Fruit fly (Drosophila melanogaster): ENCODE data around the gene CG43102.

CG43102 gene

DNA sequence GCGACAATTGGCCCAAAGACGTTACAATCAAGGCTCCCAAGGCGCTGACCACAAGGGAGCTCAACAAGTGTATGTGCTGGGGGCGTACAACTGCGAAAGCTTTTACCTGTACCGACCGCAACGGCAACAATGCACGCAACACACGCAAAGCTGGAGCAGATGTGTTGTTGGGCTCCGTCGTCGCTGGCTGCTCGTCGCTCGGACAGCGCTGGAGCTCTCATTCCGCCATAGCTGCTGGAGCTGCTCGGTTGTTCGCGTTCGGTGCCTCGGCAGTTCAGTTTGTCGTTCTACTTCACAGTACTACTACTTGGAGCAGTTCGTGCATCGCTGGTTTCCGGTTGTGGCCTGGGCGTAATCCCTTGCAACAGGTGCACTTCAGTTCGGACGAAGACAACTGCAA is 68.7 kb downstream of the CG43102 start, which contains the start of gene Lgr1:
TSS of gene Lgr1 (plus strand) at position 220 of the 400 bp plus-strand sequence.
- TF ChIP-seq CG5180 (GFP tag; optimal IDR thresholded peaks at IDR 0.05) (peak; percentile 9), sob (GFP tag; IDR thresholded peaks at IDR 0.05) (0 out of 2 replicates have a peak, but pooled peaks have one; percentile 7), CG8089 (GFP tag; optimal IDR thresholded peaks at IDR 0.05) (no peak), CG9932 (GFP tag; IDR thresholded peaks at IDR 0.05) (peak; percentile 16; the same call in 1 of the 2 replicates), Deaf1 (tag; optimal IDR thresholded peaks at IDR 0.05) (peak; percentile 52), CrebB (tag; optimal IDR thresholded peaks at IDR 0.05) (no peak), CG11247 (GFP tag; IDR thresholded peaks at IDR 0.05) (0 out of 2 replicates have a peak, but pooled peaks have one; percentile 27), CG12299 (tag; optimal IDR thresholded peaks at IDR 0.05) (no peak), Med (GFP tag) (peak; percentile 52), Camta (GFP tag; optimal IDR thresholded peaks at IDR 0.05) (no peak), CG16813 (GFP tag; IDR thresholded peaks at IDR 0.05; ENCODE audit: partially characterized antibody) (no peak), CG4360 (GFP tag; IDR thresholded peaks at IDR 0.05) (0 out of 2 replicates have a peak, but pooled peaks have one; percentile 15), Ets65A (GFP tag) (peak; percentile 60)

DNA sequence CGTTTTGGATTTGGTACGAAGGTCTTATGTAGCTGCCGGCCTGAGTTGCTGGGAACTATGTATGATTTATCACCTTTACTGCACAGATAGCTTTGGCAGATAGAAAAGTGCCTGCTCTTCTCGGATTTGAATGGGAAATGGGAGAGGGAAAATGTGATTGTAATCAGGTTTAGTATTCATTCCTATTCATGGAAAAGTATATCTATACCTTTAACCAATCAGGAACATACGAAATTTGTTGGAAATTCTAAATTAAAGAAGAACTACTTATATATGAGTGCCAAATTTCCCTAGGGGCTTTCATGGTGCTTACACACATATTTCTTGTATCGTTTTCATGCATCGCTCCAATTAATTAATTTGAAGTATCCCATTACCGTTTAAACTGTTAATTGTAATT is 69.3 kb downstream of the CG43102 start, which contains the start of gene Atg8b:
TSS of gene Atg8b (minus strand) at position 101 of the 400 bp plus-strand sequence.
- TF ChIP-seq sug (tag; optimal IDR thresholded peaks at IDR 0.05) (no peak), Tbp (GFP tag; optimal IDR thresholded peaks at IDR 0.05) (no peak), CG12155 (GFP tag; optimal IDR thresholded peaks at IDR 0.05) (no peak), Sox102F (GFP tag; optimal IDR thresholded peaks at IDR 0.05) (no peak), CG4404 (GFP tag; IDR thresholded peaks at IDR 0.05) (no peak), gcm2 (GFP tag; optimal IDR thresholded peaks at IDR 0.05) (no peak)

DNA sequence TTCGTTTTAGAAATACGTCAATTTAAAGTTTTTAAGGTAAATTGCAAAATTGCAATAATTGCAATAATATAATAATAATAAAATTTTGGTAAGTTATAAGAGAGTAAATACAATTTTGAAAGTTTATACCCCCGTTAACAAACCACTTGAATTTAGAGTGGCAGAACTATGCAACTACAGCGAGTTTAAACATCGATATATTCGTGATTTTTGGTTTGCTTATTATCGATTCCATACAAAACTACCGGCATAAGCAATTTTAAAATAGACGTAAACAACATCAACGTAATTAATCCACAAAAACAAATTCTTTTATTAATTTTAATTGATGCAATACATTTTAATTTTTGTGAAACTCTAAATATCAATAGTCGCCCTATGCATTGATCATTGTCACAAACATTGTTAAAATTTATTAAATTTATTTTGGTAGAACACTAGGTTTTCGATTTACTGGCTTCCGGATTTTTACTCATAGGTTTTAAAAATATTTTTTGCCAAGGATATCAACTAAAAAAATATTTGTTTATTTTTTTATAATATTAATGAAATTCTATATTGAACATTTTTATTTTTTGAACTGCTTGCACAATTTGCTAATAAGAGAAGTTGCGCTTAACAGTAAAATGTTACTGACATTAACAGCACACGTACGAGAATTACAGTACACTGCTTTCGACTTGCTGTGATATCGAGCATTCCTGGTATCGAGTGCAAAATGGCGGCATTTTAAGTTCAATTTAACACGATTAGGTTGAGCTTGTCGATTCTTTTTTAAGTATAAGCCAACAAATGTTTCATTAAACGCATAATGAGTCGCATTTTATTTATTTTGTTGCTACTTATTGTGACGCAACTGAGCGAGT is 75.3 kb downstream of the CG43102 start, which contains the start of gene Pxt:
TSS of gene Pxt (plus strand) at position 695 of the 866 bp plus-strand sequence.
- TF ChIP-seq CG15601 (tag; optimal IDR thresholded peaks at IDR 0.05) (peak; percentile 27), CG31224 (GFP tag; IDR thresholded peaks at IDR 0.05) (no peak), NFAT (GFP tag; IDR thresholded peaks at IDR 0.05) (no peak), CG32532 (GFP tag; IDR thresholded peaks at IDR 0.05) (0 out of 2 replicates have a peak, but pooled peaks have one; percentile 11), CTCF (GFP tag; optimal IDR thresholded peaks at IDR 0.05) (peak; percentile 53), CG17186 (GFP tag; optimal IDR thresholded peaks at IDR 0.05) (peak; percentile 99), vvl (GFP tag; IDR thresholded peaks at IDR 0.05) (no peak), CG18262 (tag; optimal IDR thresholded peaks at IDR 0.05) (no peak), pzg (GFP tag; optimal IDR thresholded peaks at IDR 0.05) (peak; percentile 60), Med (GFP tag) (peak; percentile 16), sens (GFP tag) (peak; percentile 69), stwl (tag; optimal IDR thresholded peaks at IDR 0.05) (peak; percentile 60), amos (GFP tag; IDR thresholded peaks at IDR 0.05; ENCODE audit: partially characterized antibody) (peak; percentile 37; the same call in 1 of the 2 replicates), Elba2 (GFP tag; optimal IDR thresholded peaks at IDR 0.05) (peak; percentile 10), Dp (GFP tag; optimal IDR thresholded peaks at IDR 0.05) (peak; percentile 82), CG14441 (GFP tag; IDR thresholded peaks at IDR 0.05) (no peak), insv (GFP tag; optimal IDR thresholded peaks at IDR 0.05) (peak in 1 of 2 experiments; percentile 88), Atf6 (GFP tag; IDR thresholded peaks at IDR 0.05) (no peak), CG6791 (GFP tag; IDR thresholded peaks at IDR 0.05; ENCODE audit: partially characterized antibody) (peak; percentile 52; the same call in 2 of the 3 replicates), Lhr (GFP tag; optimal IDR thresholded peaks at IDR 0.05) (peak; percentile 5), shn (GFP tag; optimal IDR thresholded peaks at IDR 0.05) (no peak), CG31441 (GFP tag; IDR thresholded peaks at IDR 0.05) (0 out of 2 replicates have a peak, but pooled peaks have one; percentile 18), Bgb (GFP tag; IDR thresholded peaks at IDR 0.05; ENCODE audit: partially characterized antibody) (peak; percentile 3; the same call in 1 of the 2 replicates), ken (GFP tag; IDR thresholded peaks at IDR 0.05) (no peak), ato (GFP tag; IDR thresholded peaks at IDR 0.05; ENCODE audit: partially characterized antibody) (peak; percentile 8; the same call in 1 of the 2 replicates), CG8281 (tag; optimal IDR thresholded peaks at IDR 0.05) (no peak), kni (GFP tag; optimal IDR thresholded peaks at IDR 0.05) (no peak), CG12659 (GFP tag; optimal IDR thresholded peaks at IDR 0.05) (peak; percentile 23)

Data from whole organism, embryonic.